ENCODE assay signal across 4 fruit fly cellular contexts in the genomic region with DNA sequence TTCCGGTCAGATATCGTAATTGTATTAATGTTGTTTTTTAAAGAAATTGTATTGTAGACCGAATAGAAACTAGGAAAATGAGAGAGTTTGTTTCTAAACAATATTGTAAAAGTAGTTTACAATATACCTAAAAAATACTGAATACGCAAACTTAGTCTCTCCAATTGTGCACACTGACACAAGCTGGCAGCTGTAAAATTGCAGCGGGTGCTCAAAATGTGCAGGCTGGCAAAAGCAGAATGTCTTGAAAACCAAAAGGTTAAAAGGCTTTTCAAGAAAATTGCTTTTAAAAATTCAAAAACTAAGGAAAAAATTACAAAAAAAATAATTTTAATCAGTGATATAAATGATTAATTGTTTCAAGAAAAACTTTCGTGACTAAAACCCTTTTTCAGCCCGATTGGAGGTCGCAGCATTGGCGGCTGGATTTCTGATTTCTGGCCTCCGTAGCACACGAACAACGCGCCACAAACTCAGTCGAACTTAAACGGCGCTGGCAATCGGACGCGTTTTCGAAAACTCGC.
TF ChIP-seq lines count a peak whose summit lies in the region.

Gene CG4678 (plus strand): TSS at position 474 of the 524 bp plus-strand sequence.

- peak; percentile 56 for TF ChIP-seq CTCF in whole organism, embryonic (GFP tag; optimal IDR thresholded peaks at IDR 0.05; lab: Kevin White, UChicago)

TF ChIP-seq in whole organism, adult, 20 proteins besides CTCF, POLR2A, EP300 and RAD21:
- TF ChIP-seq CG7045 (GFP tag; optimal IDR thresholded peaks at IDR 0.05; lab: Kevin White, UChicago) = no peak
- TF ChIP-seq CG1620 (GFP tag; optimal IDR thresholded peaks at IDR 0.05; lab: Kevin White, UChicago) = peak; percentile 31
- TF ChIP-seq bab1 (GFP tag; optimal IDR thresholded peaks at IDR 0.05; lab: Kevin White, UChicago) = peak; percentile 9

TF ChIP-seq in whole organism, embryonic, 481 proteins besides CTCF, POLR2A, EP300 and RAD21 (continues in another document):
- TF ChIP-seq fd64A (GFP tag; optimal IDR thresholded peaks at IDR 0.05; lab: Kevin White, UChicago) (no peak), Myb (GFP tag; optimal IDR thresholded peaks at IDR 0.05; lab: Kevin White, UChicago) (peak; percentile 52), E2f1 (GFP tag; IDR thresholded peaks at IDR 0.05; lab: Robert Waterston, UW) (no peak), CG4854 (GFP tag; optimal IDR thresholded peaks at IDR 0.05; lab: Kevin White, UChicago) (no peak), Sry-δ (GFP tag; optimal IDR thresholded peaks at IDR 0.05; lab: Kevin White, UChicago) (peak; percentile 9), Jarid2 (GFP tag; optimal IDR thresholded peaks at IDR 0.05; lab: Kevin White, UChicago) (peak; percentile 29), CG9876 (GFP tag; optimal IDR thresholded peaks at IDR 0.05; lab: Kevin White, UChicago) (no peak), Opbp (GFP tag; IDR thresholded peaks at IDR 0.05; lab: Robert Waterston, UW; ENCODE audit: partially characterized antibody) (peak; percentile 52; the same call in 2 of the 3 replicates), Dip2 (GFP tag; IDR thresholded peaks at IDR 0.05; lab: Robert Waterston, UW) (no peak), CG9932 (GFP tag; IDR thresholded peaks at IDR 0.05; lab: Robert Waterston, UW) (0 out of 2 replicates have a peak, but pooled peaks have one; percentile 12), CG9797 (GFP tag; optimal IDR thresholded peaks at IDR 0.05; lab: Kevin White, UChicago) (peak; percentile 22), CG5953 (GFP tag; IDR thresholded peaks at IDR 0.05; lab: Robert Waterston, UW) (no peak), gt (GFP tag; IDR thresholded peaks at IDR 0.05; lab: Robert Waterston, UW) (no peak), CG14860 (GFP tag; IDR thresholded peaks at IDR 0.05; lab: Robert Waterston, UW; ENCODE audit: partially characterized antibody) (no peak), HmgZ (tag; optimal IDR thresholded peaks at IDR 0.05; lab: Kevin White, UChicago) (peak; percentile 20), CG2199 (GFP tag; IDR thresholded peaks at IDR 0.05; lab: Robert Waterston, UW) (peak; percentile 79; the same call in 2 of the 3 replicates), HmgD (GFP tag; optimal IDR thresholded peaks at IDR 0.05; lab: Kevin White, UChicago) (peak; percentile 43), dan (GFP tag; IDR thresholded peaks at IDR 0.05; lab: Robert Waterston, UW) (no peak), CG10565 (GFP tag; optimal IDR thresholded peaks at IDR 0.05; lab: Kevin White, UChicago) (no peak), pho (GFP tag; optimal IDR thresholded peaks at IDR 0.05; lab: Kevin White, UChicago) (no peak), CG7928 (GFP tag; optimal IDR thresholded peaks at IDR 0.05; lab: Kevin White, UChicago) (no peak), aop (GFP tag; IDR thresholded peaks at IDR 0.05; lab: Robert Waterston, UW) (no peak), CG8290 (GFP tag; optimal IDR thresholded peaks at IDR 0.05; lab: Kevin White, UChicago) (no peak), CG8290 (tag; optimal IDR thresholded peaks at IDR 0.05; lab: Kevin White, UChicago) (peak in 1 of 2 experiments; percentile 3), mam (GFP tag; optimal IDR thresholded peaks at IDR 0.05; lab: Kevin White, UChicago) (peak; percentile 1), gro (GFP tag; optimal IDR thresholded peaks at IDR 0.05; lab: Kevin White, UChicago) (no peak), ewg (GFP tag; optimal IDR thresholded peaks at IDR 0.05; lab: Kevin White, UChicago) (peak; percentile 0)

TF ChIP-seq in whole organism, prepupa, 60 proteins besides CTCF, POLR2A, EP300 and RAD21:
- TF ChIP-seq svp (GFP tag; lab: Kevin White, UChicago) (peak; percentile 72), CG3919 (GFP tag; optimal IDR thresholded peaks at IDR 0.05; lab: Kevin White, UChicago) (no peak), CG9139 (GFP tag; optimal IDR thresholded peaks at IDR 0.05; lab: Kevin White, UChicago) (no peak)

TF ChIP-seq in whole organism, wandering third instar larva, 38 proteins besides CTCF, POLR2A, EP300 and RAD21:
- TF ChIP-seq brk (GFP tag; optimal IDR thresholded peaks at IDR 0.05; lab: Kevin White, UChicago) = no peak
- TF ChIP-seq Vsx2 (GFP tag; optimal IDR thresholded peaks at IDR 0.05; lab: Kevin White, UChicago; ENCODE audit: partially characterized antibody) = peak; percentile 66
- peak; percentile 53 to 80 for TF ChIP-seq dl (GFP tag; optimal IDR thresholded peaks at IDR 0.05; lab: Kevin White, UChicago; ENCODE audit: insufficient read depth in 1 of 2, partially characterized antibody in 2 of 2)
- TF ChIP-seq dsf (GFP tag; optimal IDR thresholded peaks at IDR 0.05; lab: Kevin White, UChicago; ENCODE audit: borderline replicate concordance) = no peak
- peak; percentile 96 for TF ChIP-seq Dif (GFP tag; optimal IDR thresholded peaks at IDR 0.05; lab: Kevin White, UChicago; ENCODE audit: partially characterized antibody)
TF ChIP-seq in whole organism, wandering third instar larva: peak in this region for 3.
